Worm (Caenorhabditis elegans): Measurements from ENCODE around the gene K04A8.1.

DNA sequence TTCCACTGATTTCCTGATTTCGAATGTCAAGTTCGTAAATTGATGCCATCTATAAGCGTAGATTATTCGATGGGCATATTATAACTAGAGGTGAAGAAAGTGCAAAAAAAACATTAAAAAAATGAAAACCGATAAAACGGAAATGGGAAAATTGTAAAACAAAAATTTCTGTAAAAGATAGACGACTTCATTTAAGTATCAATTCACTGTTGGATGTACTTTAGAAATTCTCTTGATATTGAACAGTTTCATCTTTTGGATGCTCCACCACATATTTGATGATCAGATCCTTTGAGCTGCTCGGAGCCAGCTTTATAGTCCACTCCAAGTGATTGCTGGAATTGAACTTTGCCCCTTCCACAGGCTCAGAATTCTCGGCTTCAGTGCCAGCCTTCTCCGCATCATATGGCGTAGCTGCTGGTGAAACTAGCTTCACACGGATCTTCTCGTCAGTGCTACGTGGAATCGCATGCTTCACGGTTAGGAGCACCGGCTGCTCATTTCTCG is 36.5 kb downstream of the K04A8.1 start, which contains the start of gene ZK1055.6:
- no peak for TF ChIP-seq egrh-3 (GFP tag; IDR thresholded peaks at IDR 0.05)
- no peak for TF ChIP-seq snpc-4 (GFP tag; optimal IDR thresholded peaks at IDR 0.05)
- TF ChIP-seq snpc-4 (tag; optimal IDR thresholded peaks at IDR 0.05) = no peak
- TF ChIP-seq hmg-1.2 (GFP tag; IDR thresholded peaks at IDR 0.05) = no peak
- TF ChIP-seq lag-1 (GFP tag; IDR thresholded peaks at IDR 0.05) = no peak
- no peak for TF ChIP-seq Y79H2A.3 (GFP tag; conservative IDR thresholded peaks at IDR 0.05)
- TF ChIP-seq F57A8.1 (GFP tag; optimal IDR thresholded peaks at IDR 0.05) = no peak
- TF ChIP-seq aptf-3 (GFP tag; IDR thresholded peaks at IDR 0.05) = no peak
- TF ChIP-seq F57C9.4 (tag; optimal IDR thresholded peaks at IDR 0.05) = no peak
- no peak for TF ChIP-seq F10E7.11 (tag; optimal IDR thresholded peaks at IDR 0.05)
- no peak for TF ChIP-seq ceh-79 (tag; optimal IDR thresholded peaks at IDR 0.05)
